Fruit fly (Drosophila melanogaster) whole organism, embryonic: Measurements from ENCODE around the gene Ns4.

Source experiments
- BEAF-32 ChIP-seq: fragments of 200-800 bp; sonication (Bioruptor generic); optimal IDR thresholded peaks from 3 replicates; lab custom pipeline; 2017; ENCODE audit warnings: missing biosample characterization, missing genetic modification characterization, mild to moderate bottlenecking, moderate library complexity, missing genetic modification reagents
- Bgb ChIP-seq: fragments of 200-800 bp; sonication (Bioruptor generic); IDR thresholded peaks from 2 replicates; pipeline ENCODE4 v1.3.6; 2022; ENCODE audit warnings: missing biosample characterization, missing genetic modification characterization; ENCODE audit not compliant: partially characterized antibody
- CG10321 ChIP-seq: fragments of 200-800 bp; sonication (Bioruptor generic); IDR thresholded peaks from 2 replicates; pipeline ENCODE4 v1.3.6; 2022; ENCODE audit warnings: missing biosample characterization, missing genetic modification characterization
- CG11504 ChIP-seq: fragments of 200-800 bp; sonication (Bioruptor generic); optimal IDR thresholded peaks from 3 replicates; lab custom pipeline; 2019; ENCODE audit warnings: missing biosample characterization, mild to moderate bottlenecking, missing genetic modification characterization, moderate library complexity
- CG1233 ChIP-seq: fragments of 200-800 bp; sonication (Bioruptor generic); optimal IDR thresholded peaks from 4 replicates; lab custom pipeline; 2018; ENCODE audit warnings: missing biosample characterization, mild to moderate bottlenecking, missing genetic modification characterization
- CG13424 ChIP-seq: fragments of 200-800 bp; sonication (Bioruptor generic); optimal IDR thresholded peaks from 2 replicates; lab custom pipeline; 2019; ENCODE audit warnings: missing biosample characterization, mild to moderate bottlenecking, missing genetic modification characterization, moderate library complexity
- CG13775 ChIP-seq: fragments of 200-800 bp; sonication (Bioruptor generic); optimal IDR thresholded peaks from 3 replicates; lab custom pipeline; 2017; ENCODE audit warnings: missing biosample characterization, mild to moderate bottlenecking, missing genetic modification characterization
- CG14710 ChIP-seq: fragments of 200-800 bp; sonication (Bioruptor generic); optimal IDR thresholded peaks from 3 replicates; lab custom pipeline; 2019; ENCODE audit warnings: missing biosample characterization, mild to moderate bottlenecking, missing genetic modification characterization, moderate library complexity
- CG18262 ChIP-seq: fragments of 200-800 bp; optimal IDR thresholded peaks from 3 replicates; lab custom pipeline; 2019; ENCODE audit warnings: missing biosample characterization, mild to moderate bottlenecking, missing genetic modification characterization, moderate library complexity
- CG3065 ChIP-seq: fragments of 200-800 bp; sonication (Bioruptor generic); optimal IDR thresholded peaks from 2 replicates; lab custom pipeline; 2016; ENCODE audit warnings: missing biosample characterization, missing genetic modification characterization
- CG31441 ChIP-seq: fragments of 200-800 bp; sonication (Bioruptor generic); IDR thresholded peaks from 2 replicates; pipeline ENCODE4 v1.3.6; 2022; ENCODE audit warnings: missing biosample characterization, missing genetic modification characterization
- CG34224 ChIP-seq: fragments of 200-800 bp; sonication (Bioruptor generic); IDR thresholded peaks from 3 replicates; pipeline ENCODE4 v1.3.6; 2022; ENCODE audit warnings: missing biosample characterization, missing genetic modification characterization; ENCODE audit not compliant: partially characterized antibody
- CG34376 ChIP-seq: fragments of 200-800 bp; sonication (Bioruptor generic); optimal IDR thresholded peaks from 2 replicates; lab custom pipeline; 2018; ENCODE audit warnings: missing biosample characterization, mild to moderate bottlenecking, missing genetic modification characterization
- CG4282 ChIP-seq: fragments of 200-800 bp; sonication (Bioruptor generic); optimal IDR thresholded peaks from 2 replicates; lab custom pipeline; 2016; ENCODE audit warnings: missing biosample characterization, missing genetic modification characterization
- CG7987 ChIP-seq: fragments of 200-800 bp; sonication (Bioruptor generic); optimal IDR thresholded peaks from 2 replicates; lab custom pipeline; 2018; ENCODE audit warnings: missing biosample characterization, mild to moderate bottlenecking, missing genetic modification characterization, moderate library complexity
- CG8765 ChIP-seq: fragments of 200-800 bp; sonication (Bioruptor generic); IDR thresholded peaks from 2 replicates; pipeline ENCODE4 v1.3.6; 2022; ENCODE audit warnings: missing biosample characterization, missing genetic modification characterization
- CrebB ChIP-seq: fragments of 200-800 bp; sonication (Bioruptor generic); optimal IDR thresholded peaks from 3 replicates; lab custom pipeline; 2018; ENCODE audit warnings: missing biosample characterization, mild to moderate bottlenecking, missing genetic modification characterization
- D19A ChIP-seq: fragments of 200-800 bp; optimal IDR thresholded peaks from 3 replicates; lab custom pipeline; 2019; ENCODE audit warnings: missing biosample characterization, mild to moderate bottlenecking, missing genetic modification characterization, moderate library complexity
- Dfd ChIP-seq, 2 experiments: fragments of >200 bp; optimal IDR thresholded peaks; 2 replicates each; lab custom pipeline; 2017; ENCODE audit warnings: missing biosample characterization in 2 of 2, missing genetic modification characterization in 2 of 2
- E2f1 ChIP-seq: fragments of 200-800 bp; sonication (Bioruptor generic); IDR thresholded peaks from 2 replicates; pipeline ENCODE4 v1.3.6; 2022; ENCODE audit warnings: missing biosample characterization, missing genetic modification characterization
- Elba2 ChIP-seq: fragments of 200-800 bp; sonication (Bioruptor generic); optimal IDR thresholded peaks from 3 replicates; lab custom pipeline; 2016; ENCODE audit warnings: missing biosample characterization, missing genetic modification characterization
- Hsf ChIP-seq: fragments of 200-800 bp; sonication (Bioruptor generic); optimal IDR thresholded peaks from 3 replicates; lab custom pipeline; 2016; ENCODE audit warnings: missing biosample characterization, missing genetic modification characterization
- MTF-1 ChIP-seq: fragments of 200-800 bp; sonication (Bioruptor generic); optimal IDR thresholded peaks from 2 replicates; lab custom pipeline; 2018; ENCODE audit warnings: missing biosample characterization, mild to moderate bottlenecking, missing genetic modification characterization, borderline replicate concordance
- Side ChIP-seq: fragments of 200-800 bp; sonication (Bioruptor generic); optimal IDR thresholded peaks from 2 replicates; lab custom pipeline; 2016; ENCODE audit warnings: missing biosample characterization, missing genetic modification characterization
- Sox100B ChIP-seq: fragments of 200-800 bp; sonication (Bioruptor generic); optimal IDR thresholded peaks from 3 replicates; lab custom pipeline; 2018; ENCODE audit warnings: missing biosample characterization, mild to moderate bottlenecking, missing genetic modification characterization
- ato ChIP-seq: fragments of 200-800 bp; sonication (Bioruptor generic); IDR thresholded peaks from 2 replicates; pipeline ENCODE4 v1.3.6; 2022; ENCODE audit warnings: missing biosample characterization, missing genetic modification characterization; ENCODE audit not compliant: partially characterized antibody
- bbx ChIP-seq: fragments of 200-800 bp; sonication (Bioruptor generic); IDR thresholded peaks from 2 replicates; pipeline ENCODE4 v1.3.6; 2022; ENCODE audit warnings: missing biosample characterization, missing genetic modification characterization; ENCODE audit not compliant: partially characterized antibody
- btn ChIP-seq: fragments of 200-800 bp; sonication (Bioruptor generic); optimal IDR thresholded peaks from 2 replicates; lab custom pipeline; 2016; ENCODE audit warnings: missing biosample characterization, missing genetic modification characterization
- cad ChIP-seq: fragments of >200 bp; optimal IDR thresholded peaks from 2 replicates; lab custom pipeline; 2017; ENCODE audit warnings: missing biosample characterization, missing genetic modification characterization
- cas ChIP-seq: fragments of 200-800 bp; sonication (Bioruptor generic); IDR thresholded peaks from 2 replicates; pipeline ENCODE4 v1.3.6; 2022; ENCODE audit warnings: missing biosample characterization, missing genetic modification characterization
- dan ChIP-seq: fragments of 200-800 bp; sonication (Bioruptor generic); IDR thresholded peaks from 2 replicates; pipeline ENCODE4 v1.3.6; 2022; ENCODE audit warnings: missing biosample characterization, missing genetic modification characterization
- dpn ChIP-seq, 2 experiments: fragments of 200-800 bp; sonication (Bioruptor generic); optimal IDR thresholded peaks; 3 replicates each; lab custom pipeline; 2016; ENCODE audit warnings: missing biosample characterization in 2 of 2, missing genetic modification characterization in 2 of 2
- ewg ChIP-seq: fragments of 200-800 bp; sonication (Bioruptor generic); optimal IDR thresholded peaks from 3 replicates; lab custom pipeline; 2017; ENCODE audit warnings: mild to moderate bottlenecking, missing biosample characterization, missing genetic modification reagents, missing genetic modification characterization
- gcm2 ChIP-seq: fragments of 200-800 bp; sonication (Bioruptor generic); optimal IDR thresholded peaks from 2 replicates; lab custom pipeline; 2016; ENCODE audit warnings: missing biosample characterization, missing genetic modification characterization
- grau ChIP-seq: fragments of 200-800 bp; optimal IDR thresholded peaks from 3 replicates; lab custom pipeline; 2019; ENCODE audit warnings: missing biosample characterization, mild to moderate bottlenecking, missing genetic modification characterization, moderate library complexity
- hth ChIP-seq: fragments of >200 bp; optimal IDR thresholded peaks from 2 replicates; lab custom pipeline; 2017; ENCODE audit warnings: inconsistent platforms
- jing ChIP-seq: fragments of 200-800 bp; sonication (Bioruptor generic); optimal IDR thresholded peaks from 2 replicates; lab custom pipeline; 2018; ENCODE audit warnings: missing biosample characterization, mild to moderate bottlenecking, missing genetic modification characterization
- kah ChIP-seq: fragments of 200-800 bp; sonication (Bioruptor generic); optimal IDR thresholded peaks from 2 replicates; lab custom pipeline; 2018; ENCODE audit warnings: missing biosample characterization, mild to moderate bottlenecking, missing genetic modification characterization
- lilli ChIP-seq: fragments of 200-800 bp; sonication (Bioruptor generic); optimal IDR thresholded peaks from 3 replicates; lab custom pipeline; 2016; ENCODE audit warnings: missing biosample characterization, missing genetic modification characterization
- lola ChIP-seq, 3 experiments: fragments of >200 bp in 2 of 3; fragments of 200-800 bp in 1 of 3; sonication (Bioruptor generic) in 1 of 3; optimal IDR thresholded peaks; 2 replicates each; lab custom pipeline; 2017 to 2019; ENCODE audit warnings: missing biosample characterization in 3 of 3, missing genetic modification characterization in 3 of 3, mild to moderate bottlenecking in 1 of 3, moderate library complexity in 1 of 3
- pan ChIP-seq, 4 experiments: fragments of >200 bp in 3 of 4; fragments of 200-800 bp in 1 of 4; sonication (Bioruptor generic) in 1 of 4; optimal IDR thresholded peaks in 3 of 4; IDR thresholded peaks in 1 of 4; 2 replicates each; pipeline versions ENCODE4 v1.3.6 to Lab custom; 2017 to 2022; ENCODE audit warnings: missing biosample characterization in 2 of 4, missing genetic modification characterization in 2 of 4, mixed read lengths in 1 of 4
- pfk ChIP-seq: fragments of 200-800 bp; sonication (Bioruptor generic); optimal IDR thresholded peaks from 2 replicates; lab custom pipeline; 2018; ENCODE audit warnings: missing biosample characterization, mild to moderate bottlenecking, missing genetic modification characterization, moderate library complexity
- row ChIP-seq: fragments of 200-800 bp; sonication (Bioruptor generic); IDR thresholded peaks from 3 replicates; pipeline ENCODE4 v1.3.6; 2022; ENCODE audit warnings: missing biosample characterization, missing genetic modification characterization
- scrt ChIP-seq: fragments of 200-800 bp; sonication (Bioruptor generic); optimal IDR thresholded peaks from 2 replicates; lab custom pipeline; 2018; ENCODE audit warnings: missing biosample characterization, mild to moderate bottlenecking, missing genetic modification characterization, moderate library complexity
- sob ChIP-seq: fragments of 200-800 bp; sonication (Bioruptor generic); IDR thresholded peaks from 2 replicates; pipeline ENCODE4 v1.3.6; 2022; ENCODE audit warnings: missing biosample characterization, missing genetic modification characterization
- stwl ChIP-seq: fragments of 200-800 bp; sonication (Bioruptor generic); optimal IDR thresholded peaks from 3 replicates; lab custom pipeline; 2018; ENCODE audit warnings: missing biosample characterization, mild to moderate bottlenecking, missing genetic modification characterization, moderate library complexity
- usp ChIP-seq: fragments of >200 bp; optimal IDR thresholded peaks from 2 replicates; lab custom pipeline; 2017; ENCODE audit warnings: missing biosample characterization, missing genetic modification characterization
- vvl ChIP-seq: fragments of 200-800 bp; sonication (Bioruptor generic); IDR thresholded peaks from 2 replicates; pipeline ENCODE4 v1.3.6; 2022; ENCODE audit warnings: missing biosample characterization, missing genetic modification characterization
- zen2 ChIP-seq: fragments of 200-800 bp; sonication (Bioruptor generic); IDR thresholded peaks from 3 replicates; pipeline ENCODE4 v1.3.6; 2022; ENCODE audit warnings: missing biosample characterization, missing genetic modification characterization; ENCODE audit not compliant: partially characterized antibody

Ns4 gene

DNA sequence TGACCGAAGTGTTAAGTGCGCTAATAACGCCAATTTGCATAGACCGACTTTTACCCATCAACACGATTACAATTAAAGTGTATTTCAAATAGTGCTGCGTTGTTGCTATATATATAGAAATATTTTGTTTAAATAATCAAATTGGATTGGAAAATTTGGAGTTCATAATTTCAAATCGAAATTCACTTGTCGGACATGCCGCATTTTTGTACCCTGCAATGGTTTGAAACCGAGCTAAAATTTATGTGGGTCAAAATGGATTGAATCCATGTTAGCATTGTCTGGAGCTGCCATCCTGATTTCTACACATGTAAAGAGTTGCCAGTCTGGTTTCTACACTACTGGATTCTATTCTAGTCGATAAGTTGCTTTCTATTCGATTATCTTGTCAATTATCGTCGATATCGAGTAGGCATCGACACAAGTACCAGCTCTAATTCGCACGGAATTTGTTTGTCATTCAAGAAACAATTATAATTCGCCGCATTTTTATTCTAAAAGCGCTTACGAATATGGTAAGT lies 35.1 kb downstream of the Ns4 start, which contains the start of gene Pomp (continued):
- peak; percentile 73 for TF ChIP-seq Sox100B (GFP tag; lab: Kevin White, UChicago)
- peak; percentile 90 for TF ChIP-seq row
- no peak for TF ChIP-seq Dfd (GFP tag; optimal IDR thresholded peaks at IDR 0.05; lab: Kevin White, UChicago)
- no peak for TF ChIP-seq hth
- TF ChIP-seq CG14710 (tag; lab: Kevin White, UChicago) = peak; percentile 84
- peak; percentile 71; the same call in 1 of the 2 replicates for TF ChIP-seq Bgb (GFP tag; lab: Robert Waterston, UW)
- TF ChIP-seq lilli (GFP tag; lab: Kevin White, UChicago) = peak; percentile 87
- peak; percentile 73 for TF ChIP-seq scrt (GFP tag; lab: Kevin White, UChicago)
- TF ChIP-seq CG11504 (tag; lab: Kevin White, UChicago) = peak; percentile 88
- peak; percentile 75 for TF ChIP-seq MTF-1 (GFP tag; lab: Kevin White, UChicago)
- peak; percentile 60 for TF ChIP-seq kah (GFP tag; lab: Kevin White, UChicago)
- 0 out of 2 replicates have a peak, but pooled peaks have one; percentile 52 for TF ChIP-seq cas (GFP tag; lab: Robert Waterston, UW)
- TF ChIP-seq BEAF-32 (GFP tag; lab: Kevin White, UChicago) = peak; percentile 60
- TF ChIP-seq Hsf (GFP tag; lab: Kevin White, UChicago) = peak; percentile 77
- peak; percentile 57 for TF ChIP-seq Side
- peak; percentile 81 for TF ChIP-seq grau (tag; lab: Kevin White, UChicago)
- peak; percentile 95 for TF ChIP-seq vvl (GFP tag; lab: Robert Waterston, UW)
- no peak for TF ChIP-seq dan (GFP tag; lab: Robert Waterston, UW)
- peak in 1 of 2 experiments; percentile 5 for TF ChIP-seq pan (optimal IDR thresholded peaks at IDR 0.05; lab: Kevin White, UChicago)
- peak in 1 of 2 experiments; percentile 91 for TF ChIP-seq pan (GFP tag; optimal IDR thresholded peaks at IDR 0.05 in 1 of 2, IDR thresholded peaks at IDR 0.05 in 1 of 2)
- no peak for TF ChIP-seq btn
- no peak for TF ChIP-seq usp (GFP tag; lab: Kevin White, UChicago)
- TF ChIP-seq pfk (GFP tag; lab: Kevin White, UChicago) = no peak
- TF ChIP-seq CG18262 (tag; lab: Kevin White, UChicago) = peak; percentile 90
- peak; percentile 94 for TF ChIP-seq sob
- peak; percentile 92 for TF ChIP-seq stwl (tag; lab: Kevin White, UChicago)
- peak; percentile 93 for TF ChIP-seq CG31441 (GFP tag; lab: Robert Waterston, UW)
- peak; percentile 91 for TF ChIP-seq E2f1
- TF ChIP-seq ato = peak; percentile 37; the same call in 1 of the 2 replicates
- TF ChIP-seq CG8765 (GFP tag; lab: Robert Waterston, UW) = peak; percentile 73
- TF ChIP-seq Elba2 = no peak
- TF ChIP-seq jing (GFP tag; lab: Kevin White, UChicago) = no peak
- TF ChIP-seq zen2 (GFP tag; lab: Robert Waterston, UW) = peak; percentile 26; the same call in 1 of the 3 replicates
- peak; percentile 72 to 88 for TF ChIP-seq dpn (GFP tag; optimal IDR thresholded peaks at IDR 0.05; lab: Kevin White, UChicago)
- TF ChIP-seq lola (GFP tag; optimal IDR thresholded peaks at IDR 0.05; lab: Kevin White, UChicago) = peak in 1 of 3 experiments; percentile 70
- TF ChIP-seq bbx (GFP tag; lab: Robert Waterston, UW) = peak; percentile 78
- peak; percentile 89 for TF ChIP-seq D19A (tag; lab: Kevin White, UChicago)
- peak; percentile 72 for TF ChIP-seq ewg (GFP tag; lab: Kevin White, UChicago)
- TF ChIP-seq gcm2 = peak; percentile 63
- peak; percentile 71 for TF ChIP-seq CG13424
- no peak for TF ChIP-seq CG4282
- TF ChIP-seq CG34224 (GFP tag; lab: Robert Waterston, UW) = peak; percentile 72
- peak; percentile 61 for TF ChIP-seq CG3065
- TF ChIP-seq cad (GFP tag; lab: Kevin White, UChicago) = no peak
- TF ChIP-seq CG13775 (GFP tag; lab: Kevin White, UChicago) = peak; percentile 70
- peak; percentile 69 for TF ChIP-seq CrebB (tag; lab: Kevin White, UChicago)
- TF ChIP-seq CG1233 (GFP tag; lab: Kevin White, UChicago) = peak; percentile 85
- TF ChIP-seq CG7987 (GFP tag; lab: Kevin White, UChicago) = peak; percentile 80
- TF ChIP-seq CG10321 (GFP tag; lab: Robert Waterston, UW) = peak; percentile 60
- peak; percentile 29 for TF ChIP-seq CG34376 (GFP tag; lab: Kevin White, UChicago)
